Worm (Caenorhabditis elegans): ENCODE measurements around the gene srt-41.
"Not testable (repeated sequence)": the region's sequence is repeated elsewhere in the genome, so short reads cannot be mapped to it uniquely, and the experiment has no call there.

DNA sequence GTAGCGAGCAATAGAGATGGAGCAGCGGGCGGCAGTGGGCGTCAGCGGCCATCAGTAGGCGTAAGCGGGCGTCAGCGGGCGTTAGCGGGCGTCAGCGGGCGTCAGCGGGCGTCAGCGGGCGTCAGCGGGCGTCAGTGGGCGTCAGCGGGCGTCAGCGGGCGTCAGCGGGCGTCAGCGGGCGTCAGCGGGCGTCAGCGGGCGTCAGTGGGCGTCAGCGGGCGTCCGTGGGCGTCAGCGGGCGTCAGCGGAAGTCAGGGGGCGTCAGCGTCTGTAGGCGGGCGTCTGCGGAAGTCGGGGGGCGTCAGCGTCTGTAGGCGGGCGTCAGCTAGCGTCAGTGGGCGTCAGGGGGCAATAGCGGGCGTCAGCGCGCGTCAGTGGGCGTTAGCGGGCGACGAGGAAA lies 47.0 kb upstream of the srt-41 start:
- not testable (repeated sequence) for TF ChIP-seq ama-1 (optimal IDR thresholded peaks at IDR 0.05); F13C5.2 (tag; optimal IDR thresholded peaks at IDR 0.05); sea-1 (GFP tag; conservative IDR thresholded peaks at IDR 0.05)
